Worm (Caenorhabditis elegans): ENCODE measurements around the gene cup-16.

- TF ChIP-seq W03F9.2 (tag; optimal IDR thresholded peaks at IDR 0.05) (no peak), dao-5 (tag; optimal IDR thresholded peaks at IDR 0.05) (no peak)
Observed at ce11 chrII:8732339-8733100, 25.6 kb downstream of the cup-16 start, which contains the start of gene rol-6.
